Comparison of ENCODE assay signal across 2 worm cellular contexts in genomic region chrIV:2634992-2635391, ce11.
A peak's percentile ranks its signal among the peaks of the same experiment; 100 is the strongest.
TF ChIP-seq lines count a peak whose summit lies in the region.

No protein-coding gene starts in this region.

TF ChIP-seq in whole organism, midembryonic, 9 proteins besides CTCF, POLR2A, EP300 and RAD21:
- TF ChIP-seq flt-1 (GFP tag; IDR thresholded peaks at IDR 0.05; lab: Robert Waterston, UW) (0 out of 2 replicates have a peak, but pooled peaks have one; percentile 15), tab-1 (GFP tag; IDR thresholded peaks at IDR 0.05; lab: Robert Waterston, UW) (no peak)

TF ChIP-seq in whole organism, mixed stage, embryonic, 35 proteins besides CTCF, POLR2A, EP300 and RAD21:
- TF ChIP-seq sptf-1 (tag; optimal IDR thresholded peaks at IDR 0.05; lab: Kevin White, UChicago) = no peak
- no peak for TF ChIP-seq lin-13 (tag; optimal IDR thresholded peaks at IDR 0.05; lab: Kevin White, UChicago)
- peak; percentile 60 for TF ChIP-seq lsy-2 (tag; optimal IDR thresholded peaks at IDR 0.05; lab: Kevin White, UChicago)
- TF ChIP-seq zip-8 (tag; optimal IDR thresholded peaks at IDR 0.05; lab: Kevin White, UChicago) = peak; percentile 34
- TF ChIP-seq lin-32 (GFP tag; optimal IDR thresholded peaks at IDR 0.05; lab: Kevin White, UChicago) = no peak
- TF ChIP-seq nhr-2 (tag; optimal IDR thresholded peaks at IDR 0.05; lab: Kevin White, UChicago) = peak; percentile 53
